Fruit fly (Drosophila melanogaster): ENCODE measurements around the gene CG34448.

The CG34448 gene

DNA sequence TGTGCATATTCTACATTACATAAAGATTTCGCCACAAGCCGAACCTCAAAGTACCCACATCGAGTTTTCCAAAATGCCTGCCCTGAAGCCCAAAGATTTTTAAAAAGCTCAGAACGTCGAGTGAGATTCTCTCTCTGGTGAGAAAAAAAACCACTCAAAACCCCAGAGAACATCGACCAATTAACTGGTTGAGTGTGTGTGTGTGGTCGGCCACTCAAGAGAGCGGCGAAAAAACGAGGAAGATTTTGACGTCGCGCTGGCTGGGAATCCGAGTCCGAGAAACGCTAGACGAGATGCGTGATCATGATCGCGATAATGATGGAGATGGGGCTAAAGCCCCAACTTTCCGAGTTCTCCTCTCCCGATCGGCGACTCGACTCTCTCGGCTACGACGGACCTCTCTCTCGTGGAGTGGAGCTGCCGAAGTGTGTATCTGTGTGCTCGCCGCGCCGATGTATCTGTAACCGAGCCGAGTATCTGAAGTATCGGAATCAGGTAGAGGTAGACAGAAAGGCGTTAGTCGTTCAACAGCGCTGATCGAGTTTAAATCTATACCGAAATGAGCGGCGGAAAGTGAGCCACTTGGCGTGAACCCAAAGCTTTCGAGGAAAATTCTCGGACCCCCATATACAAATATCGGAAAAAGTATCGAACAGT lies 33.1 kb upstream of the CG34448 start (continued):
- TF ChIP-seq CG34224 (GFP tag; IDR thresholded peaks at IDR 0.05; ENCODE audit: partially characterized antibody) (peak; percentile 46; the same call in 2 of the 3 replicates), Sox102F (GFP tag; optimal IDR thresholded peaks at IDR 0.05) (no peak), lbe (GFP tag; optimal IDR thresholded peaks at IDR 0.05) (peak; percentile 8), her (GFP tag; optimal IDR thresholded peaks at IDR 0.05) (peak; percentile 2), gro (GFP tag; optimal IDR thresholded peaks at IDR 0.05) (no peak)

DNA sequence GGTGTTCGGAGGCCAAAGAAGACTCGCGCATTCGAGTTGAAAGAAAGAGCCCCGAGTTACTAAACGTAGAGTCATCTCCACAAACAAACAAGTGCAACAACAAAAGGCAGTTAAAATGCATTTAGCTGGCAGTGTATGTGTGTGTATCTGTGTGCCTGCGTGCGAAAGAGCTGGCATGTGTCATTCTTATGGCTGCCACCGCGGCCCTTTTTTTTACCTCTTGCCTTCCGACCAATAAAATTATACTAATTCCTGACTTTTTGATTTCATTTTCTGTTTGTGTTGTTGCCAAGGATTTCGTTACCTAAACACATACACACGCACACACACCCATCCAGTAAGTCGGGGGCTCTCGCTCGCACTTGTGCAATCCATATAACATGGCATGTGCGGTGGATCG lies 31.9 kb upstream of the CG34448 start:
- TF ChIP-seq zen (tag; optimal IDR thresholded peaks at IDR 0.05) (peak; percentile 66), Hsf (GFP tag; optimal IDR thresholded peaks at IDR 0.05) (no peak), en (GFP tag; optimal IDR thresholded peaks at IDR 0.05) (no peak), sqz (GFP tag; optimal IDR thresholded peaks at IDR 0.05) (peak; percentile 26), CG7372 (GFP tag; IDR thresholded peaks at IDR 0.05) (no peak), chm (GFP tag; IDR thresholded peaks at IDR 0.05) (no peak), Nf-YC (tag; optimal IDR thresholded peaks at IDR 0.05) (peak; percentile 70), CG9609 (GFP tag; optimal IDR thresholded peaks at IDR 0.05) (no peak), CG14014 (GFP tag; IDR thresholded peaks at IDR 0.05) (no peak), gsb (GFP tag; IDR thresholded peaks at IDR 0.05) (no peak), CG12219 (GFP tag; optimal IDR thresholded peaks at IDR 0.05) (no peak), z (GFP tag; IDR thresholded peaks at IDR 0.05) (peak; percentile 80), CG10274 (GFP tag; optimal IDR thresholded peaks at IDR 0.05) (no peak), twi (tag; optimal IDR thresholded peaks at IDR 0.05) (peak; percentile 2), Nf-YB (GFP tag; optimal IDR thresholded peaks at IDR 0.05) (peak; percentile 89), CG12769 (tag; optimal IDR thresholded peaks at IDR 0.05) (no peak), D (optimal IDR thresholded peaks at IDR 0.05) (peak; percentile 47), D (GFP tag; optimal IDR thresholded peaks at IDR 0.05) (no peak), cg (GFP tag; optimal IDR thresholded peaks at IDR 0.05) (peak; percentile 71), tll (GFP tag; optimal IDR thresholded peaks at IDR 0.05) (peak in 1 of 2 experiments; percentile 89), gro (GFP tag; optimal IDR thresholded peaks at IDR 0.05) (no peak), HLHmδ (GFP tag; optimal IDR thresholded peaks at IDR 0.05) (no peak), CG11398 (GFP tag; optimal IDR thresholded peaks at IDR 0.05) (no peak), Sry-β (GFP tag; optimal IDR thresholded peaks at IDR 0.05) (no peak), CG7357 (GFP tag; IDR thresholded peaks at IDR 0.05) (no peak), CG43689 (GFP tag; IDR thresholded peaks at IDR 0.05) (no peak), CG4360 (GFP tag; IDR thresholded peaks at IDR 0.05) (peak; percentile 61), h (optimal IDR thresholded peaks at IDR 0.05) (no peak), CG15514 (GFP tag; optimal IDR thresholded peaks at IDR 0.05) (no peak), kni (GFP tag; optimal IDR thresholded peaks at IDR 0.05) (peak; percentile 33), lov (optimal IDR thresholded peaks at IDR 0.05) (no peak), lov (GFP tag; IDR thresholded peaks at IDR 0.05) (no peak), CG11085 (GFP tag; IDR thresholded peaks at IDR 0.05) (no peak), dmrt99B (tag; optimal IDR thresholded peaks at IDR 0.05) (no peak), Dref (GFP tag; IDR thresholded peaks at IDR 0.05) (no peak), btn (GFP tag; optimal IDR thresholded peaks at IDR 0.05) (no peak)

DNA sequence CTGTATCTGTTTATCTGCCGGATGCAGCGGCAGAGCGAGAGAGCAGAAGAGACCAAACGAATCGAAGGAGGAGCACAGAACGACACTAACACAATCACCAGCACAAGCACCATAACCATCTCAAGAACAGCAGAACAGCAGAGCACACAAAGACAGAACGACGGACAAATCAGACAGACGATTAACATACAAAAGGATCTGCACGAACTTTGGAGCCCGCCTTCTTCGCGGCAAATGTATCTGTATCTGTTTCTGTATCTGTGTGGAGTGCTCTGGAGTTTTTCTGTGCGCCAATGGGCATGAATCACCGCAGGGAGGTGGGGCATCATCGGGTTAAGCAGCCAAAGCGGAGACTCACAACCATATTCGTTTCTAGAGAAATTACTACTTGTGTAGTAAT lies 30.7 kb upstream of the CG34448 start:
- peak; percentile 81 for TF ChIP-seq z (GFP tag; IDR thresholded peaks at IDR 0.05)
- no peak for TF ChIP-seq pros (GFP tag; optimal IDR thresholded peaks at IDR 0.05)
- TF ChIP-seq MTF-1 (GFP tag; optimal IDR thresholded peaks at IDR 0.05; ENCODE audit: borderline replicate concordance) = no peak
- TF ChIP-seq Max (GFP tag; optimal IDR thresholded peaks at IDR 0.05) = no peak
- TF ChIP-seq ab (GFP tag; optimal IDR thresholded peaks at IDR 0.05) = no peak
- no peak for TF ChIP-seq Vsx1 (GFP tag; optimal IDR thresholded peaks at IDR 0.05)
- TF ChIP-seq CG10274 (GFP tag; optimal IDR thresholded peaks at IDR 0.05) = no peak
- TF ChIP-seq pzg (GFP tag; optimal IDR thresholded peaks at IDR 0.05) = no peak
- TF ChIP-seq Asciz (GFP tag; optimal IDR thresholded peaks at IDR 0.05) = no peak
- no peak for TF ChIP-seq Dbx (GFP tag; IDR thresholded peaks at IDR 0.05)
- TF ChIP-seq nom (GFP tag; optimal IDR thresholded peaks at IDR 0.05) = peak; percentile 18
- TF ChIP-seq cg (GFP tag; optimal IDR thresholded peaks at IDR 0.05) = peak; percentile 73
- TF ChIP-seq her (GFP tag; optimal IDR thresholded peaks at IDR 0.05) = no peak
- TF ChIP-seq CG11456 (GFP tag; IDR thresholded peaks at IDR 0.05) = no peak
